Fruit fly (Drosophila melanogaster): ENCODE results near the gene CG3062.

The CG3062 gene

dm6 chrX:4687778-4688399 is 43.2 kb upstream of the CG3062 start, which contains the start of gene ctp (continued):
- TF ChIP-seq crc (GFP tag; optimal IDR thresholded peaks at IDR 0.05) (no peak), ap (GFP tag; IDR thresholded peaks at IDR 0.05) (no peak), CG32767 (GFP tag; IDR thresholded peaks at IDR 0.05) (no peak), dpn (GFP tag; optimal IDR thresholded peaks at IDR 0.05) (peak; percentile 27 to 41), CG1832 (GFP tag; optimal IDR thresholded peaks at IDR 0.05) (no peak), caup (GFP tag; optimal IDR thresholded peaks at IDR 0.05; ENCODE audit: severe bottlenecking) (no peak), gem (tag; optimal IDR thresholded peaks at IDR 0.05) (peak; percentile 55), cwo (GFP tag; optimal IDR thresholded peaks at IDR 0.05) (no peak), CG1233 (GFP tag; optimal IDR thresholded peaks at IDR 0.05) (no peak), CG9437 (GFP tag; optimal IDR thresholded peaks at IDR 0.05) (peak; percentile 11), sob (GFP tag; IDR thresholded peaks at IDR 0.05) (0 out of 2 replicates have a peak, but pooled peaks have one; percentile 27), sens-2 (GFP tag; IDR thresholded peaks at IDR 0.05) (no peak), CG6791 (GFP tag; IDR thresholded peaks at IDR 0.05; ENCODE audit: partially characterized antibody) (peak; percentile 58; the same call in 2 of the 3 replicates), CG10274 (GFP tag; optimal IDR thresholded peaks at IDR 0.05) (no peak), Ssrp (tag; optimal IDR thresholded peaks at IDR 0.05) (no peak), CG12659 (GFP tag; optimal IDR thresholded peaks at IDR 0.05) (peak; percentile 79), inv (GFP tag; IDR thresholded peaks at IDR 0.05; ENCODE audit: partially characterized antibody) (peak; percentile 43; the same call in 1 of the 2 replicates), zf30C (GFP tag; optimal IDR thresholded peaks at IDR 0.05) (peak; percentile 36), sqz (GFP tag; optimal IDR thresholded peaks at IDR 0.05) (peak; percentile 70), CG16863 (GFP tag; optimal IDR thresholded peaks at IDR 0.05) (peak; percentile 4), Sox102F (GFP tag; optimal IDR thresholded peaks at IDR 0.05) (peak; percentile 21), CG3065 (GFP tag; optimal IDR thresholded peaks at IDR 0.05) (no peak), ab (GFP tag; optimal IDR thresholded peaks at IDR 0.05) (no peak), bigmax (GFP tag; optimal IDR thresholded peaks at IDR 0.05) (no peak), Camta (GFP tag; optimal IDR thresholded peaks at IDR 0.05) (no peak), CG5953 (GFP tag; IDR thresholded peaks at IDR 0.05) (no peak), pho (GFP tag; optimal IDR thresholded peaks at IDR 0.05) (peak; percentile 55), tgo (GFP tag; IDR thresholded peaks at IDR 0.05) (peak; percentile 26; the same call in 2 of the 3 replicates), run (tag; optimal IDR thresholded peaks at IDR 0.05) (no peak), CG9817 (tag; optimal IDR thresholded peaks at IDR 0.05) (peak; percentile 29), CG8478 (optimal IDR thresholded peaks at IDR 0.05) (no peak), NFAT (GFP tag; IDR thresholded peaks at IDR 0.05) (no peak), Hsf (GFP tag; optimal IDR thresholded peaks at IDR 0.05) (peak; percentile 41), otp (GFP tag; IDR thresholded peaks at IDR 0.05) (no peak), pnt (GFP tag; optimal IDR thresholded peaks at IDR 0.05) (peak; percentile 17), tin (GFP tag; optimal IDR thresholded peaks at IDR 0.05) (peak; percentile 14), CG7963 (GFP tag; IDR thresholded peaks at IDR 0.05; ENCODE audit: partially characterized antibody) (peak; percentile 64; the same call in 2 of the 3 replicates), Awh (GFP tag; IDR thresholded peaks at IDR 0.05) (no peak), bowl (GFP tag; IDR thresholded peaks at IDR 0.05) (no peak), HLH3B (GFP tag; IDR thresholded peaks at IDR 0.05) (peak; percentile 17; the same call in 1 of the 2 replicates), CG18599 (GFP tag; optimal IDR thresholded peaks at IDR 0.05) (peak; percentile 44), abd-A (tag; optimal IDR thresholded peaks at IDR 0.05) (peak; percentile 83), Dref (GFP tag; IDR thresholded peaks at IDR 0.05) (peak; percentile 67), sd (tag; optimal IDR thresholded peaks at IDR 0.05) (peak; percentile 8), CG4424 (GFP tag; optimal IDR thresholded peaks at IDR 0.05) (peak; percentile 26), Aef1 (GFP tag; IDR thresholded peaks at IDR 0.05) (no peak), ac (GFP tag; optimal IDR thresholded peaks at IDR 0.05) (no peak), CG2712 (tag; optimal IDR thresholded peaks at IDR 0.05) (peak; percentile 48), amos (GFP tag; IDR thresholded peaks at IDR 0.05; ENCODE audit: partially characterized antibody) (peak; percentile 40), nom (GFP tag; optimal IDR thresholded peaks at IDR 0.05) (peak; percentile 76)

Data from whole organism, embryonic.